Worm (Caenorhabditis elegans) whole organism, L4 larva: Measurements from ENCODE around the gene smrd-1.

Experiments
- F10B5.3 ChIP-seq: sonication (generic microtip); optimal IDR thresholded peaks from 2 replicates; lab custom pipeline; 2016; ENCODE audit warnings: mild to moderate bottlenecking, missing genetic modification characterization, missing compliant biosample characterization
- F49E8.2 ChIP-seq: sonication (generic microtip); optimal IDR thresholded peaks from 2 replicates; lab custom pipeline; 2016; ENCODE audit warnings: missing compliant biosample characterization, mild to moderate bottlenecking, missing genetic modification characterization, borderline replicate concordance
- T20F7.1 ChIP-seq: fragments of 200-800 bp; sonication (Bioruptor generic); optimal IDR thresholded peaks from 2 replicates; lab custom pipeline; 2018; ENCODE audit warnings: mild to moderate bottlenecking, missing genetic modification characterization, missing compliant biosample characterization
- T26A8.4 ChIP-seq: fragments of 200-800 bp; sonication (Bioruptor generic); IDR thresholded peaks from 2 replicates; pipeline ENCODE4 v1.3.6; 2022; ENCODE audit warnings: missing genetic modification characterization, missing compliant biosample characterization
- Y48G9A.11 ChIP-seq: fragments of 200-800 bp; sonication (Bioruptor generic); IDR thresholded peaks from 2 replicates; pipeline ENCODE4 v1.3.6; 2022; ENCODE audit warnings: missing genetic modification reagents, missing genetic modification characterization, missing compliant biosample characterization
- Y5F2A.4 ChIP-seq: fragments of 200-800 bp; sonication (Bioruptor generic); optimal IDR thresholded peaks from 2 replicates; lab custom pipeline; 2018; ENCODE audit warnings: mild to moderate bottlenecking, missing genetic modification characterization, missing compliant biosample characterization
- Y75B8A.6 ChIP-seq: fragments of 200-800 bp; sonication (Bioruptor generic); IDR thresholded peaks from 2 replicates; pipeline ENCODE4 v1.3.6; 2022; ENCODE audit warnings: missing genetic modification reagents, missing genetic modification characterization, missing compliant biosample characterization
- ZK546.5 ChIP-seq, 2 experiments: sonication (generic microtip); optimal IDR thresholded peaks; 2 replicates each; lab custom pipeline; 2017; ENCODE audit warnings: missing biosample characterization in 2 of 2, missing genetic modification characterization in 2 of 2
- aha-1 ChIP-seq: fragments of 150-350 bp; peaks from one replicate; lab custom pipeline; 2014; ENCODE audit warnings: missing biosample characterization, missing genetic modification characterization
- ama-1 ChIP-seq: fragments of 150-350 bp; optimal IDR thresholded peaks from 2 replicates; lab custom pipeline; 2014; ENCODE audit warnings: inconsistent platforms, mixed read lengths
- ceh-28 ChIP-seq: fragments of 150-350 bp; optimal IDR thresholded peaks from 2 replicates; lab custom pipeline; 2014; ENCODE audit warnings: missing biosample characterization, missing genetic modification reagents, missing genetic modification characterization
- ceh-32 ChIP-seq: sonication (generic microtip); optimal IDR thresholded peaks from 2 replicates; lab custom pipeline; 2016; ENCODE audit warnings: mild to moderate bottlenecking, missing genetic modification characterization, missing compliant biosample characterization; ENCODE audit not compliant: poor library complexity
- ceh-82 ChIP-seq: sonication (generic microtip); optimal IDR thresholded peaks from 2 replicates; lab custom pipeline; 2017; ENCODE audit warnings: missing biosample characterization, missing genetic modification characterization
- ces-1 ChIP-seq: fragments of 150-350 bp; sonication (generic microtip); optimal IDR thresholded peaks from 4 replicates; lab custom pipeline; 2014; ENCODE audit warnings: missing biosample characterization, missing genetic modification reagents, missing genetic modification characterization
- ctbp-1 ChIP-seq: fragments of 200-800 bp; sonication (Bioruptor generic); IDR thresholded peaks from 2 replicates; pipeline ENCODE4 v1.3.6; 2022; ENCODE audit warnings: missing genetic modification reagents, missing genetic modification characterization, missing compliant biosample characterization
- dmd-6 ChIP-seq: fragments of 200-800 bp; sonication (Bioruptor generic); IDR thresholded peaks from 2 replicates; pipeline ENCODE4 v1.3.6; 2022; ENCODE audit warnings: missing genetic modification reagents, missing genetic modification characterization, missing compliant biosample characterization
- dmd-9 ChIP-seq: fragments of 200-800 bp; sonication (Bioruptor generic); IDR thresholded peaks from 2 replicates; pipeline ENCODE4 v1.3.6; 2022; ENCODE audit warnings: missing genetic modification reagents, missing genetic modification characterization, missing compliant biosample characterization
- dpl-1 ChIP-seq: fragments of 150-350 bp; optimal IDR thresholded peaks from 2 replicates; lab custom pipeline; 2014; ENCODE audit warnings: missing biosample characterization, missing genetic modification reagents, missing genetic modification characterization
- dve-1 ChIP-seq: sonication (generic microtip); optimal IDR thresholded peaks from 2 replicates; lab custom pipeline; 2017; ENCODE audit warnings: antibody characterized with exemption, mild to moderate bottlenecking, missing genetic modification characterization, missing compliant biosample characterization; ENCODE audit not compliant: insufficient read depth
- fkh-10 ChIP-seq: fragments of 150-350 bp; optimal IDR thresholded peaks from 2 replicates; lab custom pipeline; 2014; ENCODE audit warnings: missing biosample characterization, missing genetic modification reagents, missing genetic modification characterization
- gei-8 ChIP-seq: fragments of 200-800 bp; sonication (Bioruptor generic); optimal IDR thresholded peaks from 2 replicates; lab custom pipeline; 2018; ENCODE audit warnings: mild to moderate bottlenecking, missing genetic modification characterization, missing compliant biosample characterization
- hlh-11 ChIP-seq: fragments of 200-800 bp; sonication (Bioruptor generic); optimal IDR thresholded peaks from 2 replicates; lab custom pipeline; 2018; ENCODE audit warnings: mild to moderate bottlenecking, missing genetic modification characterization, missing compliant biosample characterization
- hlh-30 ChIP-seq: sonication (generic microtip); optimal IDR thresholded peaks from 2 replicates; lab custom pipeline; 2017; ENCODE audit warnings: antibody characterized with exemption, mild to moderate bottlenecking, missing genetic modification characterization, missing compliant biosample characterization; ENCODE audit not compliant: insufficient read depth
- hmg-1.1 ChIP-seq: fragments of 200-800 bp; sonication (Bioruptor generic); IDR thresholded peaks from 2 replicates; pipeline ENCODE4 v1.3.6; 2022; ENCODE audit warnings: missing genetic modification reagents, missing genetic modification characterization, missing compliant biosample characterization
- lin-13 ChIP-seq: fragments of 150-350 bp; optimal IDR thresholded peaks from 2 replicates; lab custom pipeline; 2014; ENCODE audit warnings: missing biosample characterization, missing genetic modification reagents, missing genetic modification characterization
- lin-38 ChIP-seq: fragments of 200-800 bp; sonication (Bioruptor generic); IDR thresholded peaks from 2 replicates; pipeline ENCODE4 v1.3.6; 2022; ENCODE audit warnings: missing genetic modification reagents, missing genetic modification characterization, missing compliant biosample characterization
- lir-3 ChIP-seq: sonication (generic microtip); optimal IDR thresholded peaks from 2 replicates; lab custom pipeline; 2016; ENCODE audit warnings: mild to moderate bottlenecking, missing genetic modification characterization, missing compliant biosample characterization
- lsy-2 ChIP-seq, 2 experiments: fragments of 150-350 bp in 1 of 2; sonication (generic microtip) in 1 of 2; optimal IDR thresholded peaks; 2 replicates each; lab custom pipeline; 2014 to 2017; ENCODE audit warnings: missing biosample characterization in 2 of 2, missing genetic modification characterization in 2 of 2
- mdt-29 ChIP-seq: fragments of 200-800 bp; sonication (Bioruptor generic); IDR thresholded peaks from 2 replicates; pipeline ENCODE4 v1.3.6; 2022; ENCODE audit warnings: missing genetic modification reagents, missing genetic modification characterization, missing compliant biosample characterization
- mep-1 ChIP-seq: fragments of 150-350 bp; sonication (generic microtip); optimal IDR thresholded peaks from 3 replicates; lab custom pipeline; 2014; ENCODE audit warnings: missing biosample characterization, missing genetic modification characterization
- mxl-3 ChIP-seq: fragments of 200-800 bp; sonication (Bioruptor generic); optimal IDR thresholded peaks from 2 replicates; lab custom pipeline; 2018; ENCODE audit warnings: mild to moderate bottlenecking, missing genetic modification characterization, missing compliant biosample characterization
- nhr-10 ChIP-seq: fragments of 150-350 bp; optimal IDR thresholded peaks from 2 replicates; lab custom pipeline; 2014; ENCODE audit warnings: missing biosample characterization, missing genetic modification characterization
- nhr-11 ChIP-seq: fragments of 150-350 bp; optimal IDR thresholded peaks from 2 replicates; lab custom pipeline; 2014; ENCODE audit warnings: missing biosample characterization, missing genetic modification characterization
- nhr-111 ChIP-seq: fragments of 200-800 bp; sonication (Bioruptor generic); optimal IDR thresholded peaks from 2 replicates; lab custom pipeline; 2018; ENCODE audit warnings: mild to moderate bottlenecking, missing genetic modification characterization, missing compliant biosample characterization
- nhr-25 ChIP-seq: sonication (generic microtip); optimal IDR thresholded peaks from 2 replicates; lab custom pipeline; 2017; ENCODE audit warnings: missing genetic modification characterization, mild to moderate bottlenecking, missing compliant biosample characterization, antibody characterized with exemption, moderate library complexity, borderline replicate concordance; ENCODE audit not compliant: insufficient read depth
- nhr-28 ChIP-seq: fragments of 150-350 bp; optimal IDR thresholded peaks from 2 replicates; lab custom pipeline; 2014; ENCODE audit warnings: missing biosample characterization, missing genetic modification characterization
- nhr-41 ChIP-seq: fragments of 200-800 bp; sonication (Bioruptor generic); IDR thresholded peaks from 2 replicates; pipeline ENCODE4 v1.3.6; 2022; ENCODE audit warnings: missing genetic modification reagents, missing genetic modification characterization, missing compliant biosample characterization
- nhr-48 ChIP-seq: sonication (generic microtip); optimal IDR thresholded peaks from 2 replicates; lab custom pipeline; 2016; ENCODE audit warnings: mild to moderate bottlenecking, missing genetic modification characterization, missing compliant biosample characterization
- nhr-6 ChIP-seq: fragments of 150-350 bp; optimal IDR thresholded peaks from 2 replicates; lab custom pipeline; 2014; ENCODE audit warnings: missing biosample characterization, missing genetic modification characterization
- nhr-77 ChIP-seq: fragments of 150-350 bp; optimal IDR thresholded peaks from 2 replicates; lab custom pipeline; 2014; ENCODE audit warnings: missing biosample characterization, missing genetic modification characterization
- pqm-1 ChIP-seq: sonication (generic microtip); optimal IDR thresholded peaks from 2 replicates; lab custom pipeline; 2017; ENCODE audit warnings: missing biosample characterization, missing genetic modification characterization
- saeg-2 ChIP-seq: fragments of 200-800 bp; sonication (Bioruptor generic); IDR thresholded peaks from 2 replicates; pipeline ENCODE4 v1.3.6; 2022; ENCODE audit warnings: missing genetic modification reagents, missing genetic modification characterization, missing compliant biosample characterization
- skn-1 ChIP-seq: fragments of 150-350 bp; optimal IDR thresholded peaks from 2 replicates; lab custom pipeline; 2014; ENCODE audit warnings: missing biosample characterization, missing genetic modification characterization
- snpc-1.2 ChIP-seq: fragments of 200-800 bp; sonication (Bioruptor generic); IDR thresholded peaks from 2 replicates; pipeline ENCODE4 v1.3.6; 2022; ENCODE audit warnings: missing genetic modification reagents, missing genetic modification characterization, missing compliant biosample characterization
- snpc-4 ChIP-seq: fragments of 150-350 bp; optimal IDR thresholded peaks from 2 replicates; lab custom pipeline; 2014; ENCODE audit warnings: missing biosample characterization, missing genetic modification characterization
- spr-1 ChIP-seq: sonication (generic microtip); optimal IDR thresholded peaks from 2 replicates; lab custom pipeline; 2016; ENCODE audit warnings: mild to moderate bottlenecking, missing genetic modification characterization, missing compliant biosample characterization
- unc-130 ChIP-seq: sonication (generic microtip); optimal IDR thresholded peaks from 2 replicates; lab custom pipeline; 2016; ENCODE audit warnings: missing genetic modification reagents, missing genetic modification characterization, missing compliant biosample characterization
- unc-62 ChIP-seq, 3 experiments: fragments of 150-350 bp in 1 of 3; sonication (generic microtip); optimal IDR thresholded peaks in 2 of 3; peaks in 1 of 3; 1 replicate in 1 of 3; 2 replicates in 2 of 3; lab custom pipeline; 2014 to 2017; ENCODE audit warnings: missing biosample characterization in 3 of 3, missing genetic modification characterization in 3 of 3, missing genetic modification reagents in 3 of 3, missing genotype in 1 of 3
- vab-7 ChIP-seq: fragments of 200-800 bp; sonication (Bioruptor generic); IDR thresholded peaks from 2 replicates; pipeline ENCODE4 v1.3.6; 2022; ENCODE audit warnings: missing genetic modification reagents, missing genetic modification characterization, missing compliant biosample characterization
- zfp-2 ChIP-seq: sonication (generic microtip); optimal IDR thresholded peaks from 2 replicates; lab custom pipeline; 2016; ENCODE audit warnings: mild to moderate bottlenecking, missing genetic modification characterization, missing compliant biosample characterization
- ztf-11 ChIP-seq: fragments of 150-350 bp; optimal IDR thresholded peaks from 2 replicates; lab custom pipeline; 2014; ENCODE audit warnings: missing biosample characterization, missing genetic modification characterization

The smrd-1 gene

ce11 chrIII:10463653-10464052 is 27.9 kb upstream of the smrd-1 start:
- no peak for TF ChIP-seq vab-7
- TF ChIP-seq dve-1 (tag; lab: Kevin White, UChicago), result peak; percentile 64
- peak; percentile 14 for TF ChIP-seq nhr-6
- peak; percentile 46 for TF ChIP-seq mxl-3 (GFP tag; lab: Kevin White, UChicago)
- peak; percentile 7 for TF ChIP-seq nhr-10 (tag; lab: Kevin White, UChicago)
- TF ChIP-seq snpc-4 (tag; lab: Kevin White, UChicago), result no peak
- TF ChIP-seq T26A8.4 (GFP tag; lab: Robert Waterston, UW), result peak; percentile 32; the same call in 1 of the 2 replicates
- TF ChIP-seq lin-13 (GFP tag; lab: Kevin White, UChicago), result no peak
- no peak for TF ChIP-seq F10B5.3 (tag; lab: Kevin White, UChicago)
- no peak for TF ChIP-seq Y5F2A.4
- peak; percentile 64 for TF ChIP-seq mep-1 (tag; lab: Kevin White, UChicago)
- TF ChIP-seq Y75B8A.6 (GFP tag; lab: Robert Waterston, UW), result no peak
- peak; percentile 33 for TF ChIP-seq dmd-6
- no peak for TF ChIP-seq pqm-1 (tag; lab: Kevin White, UChicago)
- peak; percentile 3 for TF ChIP-seq dpl-1 (GFP tag; lab: Kevin White, UChicago)
- peak; percentile 8 for TF ChIP-seq nhr-48 (tag; lab: Kevin White, UChicago)
- TF ChIP-seq nhr-28 (tag; lab: Kevin White, UChicago), result peak; percentile 95
- TF ChIP-seq nhr-41 (GFP tag; lab: Robert Waterston, UW), result no peak
- TF ChIP-seq nhr-25 (tag; lab: Kevin White, UChicago), result no peak
- TF ChIP-seq Y48G9A.11 (GFP tag; lab: Robert Waterston, UW), result no peak
- peak; percentile 82 for TF ChIP-seq hlh-11
- peak; percentile 59 for TF ChIP-seq ceh-28
- peak in 1 of 2 experiments; percentile 64 for TF ChIP-seq lsy-2 (tag; optimal IDR thresholded peaks at IDR 0.05; lab: Kevin White, UChicago)
- no peak for TF ChIP-seq ztf-11
- TF ChIP-seq unc-130 (GFP tag; lab: Kevin White, UChicago), result no peak
- TF ChIP-seq snpc-1.2 (GFP tag; lab: Robert Waterston, UW), result no peak
- peak in 1 of 2 experiments; percentile 25 for TF ChIP-seq unc-62 (GFP tag; optimal IDR thresholded peaks at IDR 0.05 in 1 of 2; lab: Kevin White, UChicago)
- TF ChIP-seq unc-62 (tag; optimal IDR thresholded peaks at IDR 0.05; lab: Kevin White, UChicago), result no peak
- peak; percentile 76 for TF ChIP-seq nhr-77
- TF ChIP-seq fkh-10, result no peak
- TF ChIP-seq zfp-2 (tag; lab: Kevin White, UChicago), result no peak
- TF ChIP-seq hlh-30, result peak; percentile 86
- TF ChIP-seq mdt-29 (GFP tag; lab: Robert Waterston, UW), result no peak
- TF ChIP-seq nhr-11 (tag; lab: Kevin White, UChicago), result peak; percentile 10
- no peak for TF ChIP-seq ces-1 (GFP tag; lab: Kevin White, UChicago)
- no peak for TF ChIP-seq ctbp-1 (GFP tag; lab: Robert Waterston, UW)
- no peak for TF ChIP-seq ceh-32 (tag; lab: Kevin White, UChicago)
- TF ChIP-seq ceh-82 (tag; lab: Kevin White, UChicago), result no peak
- TF ChIP-seq spr-1 (tag; lab: Kevin White, UChicago), result peak; percentile 30
- TF ChIP-seq F49E8.2 (tag; lab: Kevin White, UChicago), result no peak
- TF ChIP-seq dmd-9 (GFP tag; lab: Robert Waterston, UW), result no peak
- TF ChIP-seq gei-8 (GFP tag; lab: Kevin White, UChicago), result no peak
- TF ChIP-seq lir-3, result no peak
- no peak for TF ChIP-seq nhr-111 (GFP tag; lab: Kevin White, UChicago)
- no peak for TF ChIP-seq ama-1
- no peak for TF ChIP-seq ZK546.5 (tag; optimal IDR thresholded peaks at IDR 0.05; lab: Kevin White, UChicago)
- TF ChIP-seq skn-1, result no peak
- peak; percentile 94 for TF ChIP-seq aha-1
- TF ChIP-seq lin-38 (GFP tag; lab: Robert Waterston, UW), result peak; percentile 50
- peak; percentile 52; the same call in 1 of the 2 replicates for TF ChIP-seq hmg-1.1
- TF ChIP-seq T20F7.1, result no peak
- no peak for TF ChIP-seq saeg-2
